Worm (Caenorhabditis elegans) whole organism, L4/young adult: Measurements from ENCODE around the gene fbxb-104.

ENCODE experiments used
- W03F9.2 ChIP-seq: fragments of 150-350 bp; optimal IDR thresholded peaks from 2 replicates; lab custom pipeline; 2014; ENCODE audit warnings: missing biosample characterization, missing genetic modification characterization
- dao-5 ChIP-seq: sonication (generic microtip); optimal IDR thresholded peaks from 2 replicates; lab custom pipeline; 2016; ENCODE audit warnings: missing genotype, missing genetic modification characterization, moderate library complexity, missing compliant biosample characterization

ce11 chrII:3471603-3472002 lies 5.5 kb downstream of the fbxb-104 start, which contains the start of gene Y49F6B.13:
- TF ChIP-seq W03F9.2 (tag; lab: Kevin White, UChicago) (no peak), dao-5 (tag; lab: Kevin White, UChicago) (no peak)
